Fruit fly (Drosophila melanogaster) whole organism, wandering third instar larva: ENCODE results near the gene aqrs.

ENCODE experiments used
- Abd-B ChIP-seq: fragments of >200 bp; optimal IDR thresholded peaks from 2 replicates; lab custom pipeline; 2017; ENCODE audit warnings: missing biosample characterization, missing genetic modification characterization
- Hr78 ChIP-seq: fragments of >200 bp; optimal IDR thresholded peaks from 2 replicates; lab custom pipeline; 2017; ENCODE audit warnings: missing biosample characterization, missing genetic modification characterization
- Hr83 ChIP-seq: fragments of 200-300 bp; sonication (Bioruptor generic); optimal IDR thresholded peaks from 2 replicates; lab custom pipeline; 2016; ENCODE audit warnings: missing biosample characterization, mild to moderate bottlenecking, missing genetic modification characterization, moderate library complexity; ENCODE audit not compliant: poor library complexity, severe bottlenecking
- Myc ChIP-seq: fragments of >200 bp; optimal IDR thresholded peaks from 2 replicates; lab custom pipeline; 2017
- N ChIP-seq: fragments of >200 bp; optimal IDR thresholded peaks from 2 replicates; lab custom pipeline; 2018; ENCODE audit warnings: missing biosample characterization, missing external identifiers, missing genetic modification characterization
- br ChIP-seq: fragments of 200-800 bp; sonication (Bioruptor generic); optimal IDR thresholded peaks from 2 replicates; lab custom pipeline; 2016; ENCODE audit warnings: missing biosample characterization, missing genetic modification characterization
- dmrt93B ChIP-seq: fragments of 200-800 bp; sonication (Bioruptor generic); optimal IDR thresholded peaks from 2 replicates; lab custom pipeline; 2018; ENCODE audit warnings: missing biosample characterization, mild to moderate bottlenecking, missing genetic modification characterization
- pan ChIP-seq: fragments of >200 bp; optimal IDR thresholded peaks from 2 replicates; lab custom pipeline; 2017
- psq ChIP-seq: fragments of 200-800 bp; sonication (Bioruptor generic); optimal IDR thresholded peaks from 3 replicates; lab custom pipeline; 2017; ENCODE audit warnings: missing biosample characterization, mild to moderate bottlenecking, missing genetic modification characterization, moderate library complexity
- rgr ChIP-seq: fragments of 200-800 bp; sonication (Bioruptor generic); optimal IDR thresholded peaks from 3 replicates; lab custom pipeline; 2016; ENCODE audit warnings: missing biosample characterization, mild to moderate bottlenecking, missing genetic modification characterization
- sage ChIP-seq: fragments of 200-800 bp; sonication (Bioruptor generic); optimal IDR thresholded peaks from 2 replicates; lab custom pipeline; 2016; ENCODE audit warnings: missing biosample characterization, mild to moderate bottlenecking, missing genetic modification characterization
- usp ChIP-seq: fragments of >200 bp; optimal IDR thresholded peaks from 2 replicates; lab custom pipeline; 2017; ENCODE audit warnings: missing biosample characterization, missing genetic modification characterization

DNA sequence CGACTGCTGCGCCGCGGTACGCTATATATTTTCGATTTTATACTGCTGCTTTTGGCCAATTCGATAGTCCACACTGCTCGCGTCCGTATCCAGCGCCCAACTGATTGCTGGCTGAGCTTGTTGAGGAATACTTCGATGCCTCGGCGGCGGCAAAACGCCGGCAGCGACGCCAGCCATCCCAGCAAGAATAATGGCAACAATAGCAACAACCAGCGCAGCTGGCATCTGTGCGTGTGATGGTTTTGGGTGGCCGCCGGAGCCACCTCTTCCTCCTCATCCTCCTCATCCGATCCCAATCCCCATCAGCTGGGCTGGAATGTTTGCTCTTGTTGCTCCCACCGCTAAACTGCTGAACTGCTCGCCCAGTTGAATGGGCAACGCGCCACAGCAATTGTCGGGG is 13.4 kb downstream of the aqrs start, which contains the start of gene AstA-R2:
- TF ChIP-seq N (GFP tag; lab: Kevin White, UChicago) (no peak), Abd-B (GFP tag; lab: Kevin White, UChicago) (no peak), dmrt93B (GFP tag; lab: Kevin White, UChicago) (no peak), Hr78 (GFP tag; lab: Kevin White, UChicago) (no peak), sage (GFP tag; lab: Kevin White, UChicago) (no peak), Hr83 (GFP tag; lab: Kevin White, UChicago) (no peak), usp (GFP tag; lab: Kevin White, UChicago) (no peak), pan (lab: Kevin White, UChicago) (no peak), rgr (no peak), Myc (lab: Kevin White, UChicago) (no peak), psq (no peak), br (GFP tag; lab: Kevin White, UChicago) (no peak)
